Worm (Caenorhabditis elegans) whole organism, mixed stage, embryonic: ENCODE measurements around the gene taf-13.
A peak's percentile ranks its signal among the peaks of the same experiment; 100 is the strongest.

Experiments used
- M03D4.4 ChIP-seq: sonication (generic microtip); optimal IDR thresholded peaks from 2 replicates; lab custom pipeline; 2017; ENCODE audit warnings: mild to moderate bottlenecking, missing genetic modification characterization, missing compliant biosample characterization
- blmp-1 ChIP-seq: fragments of 150-350 bp; optimal IDR thresholded peaks from 2 replicates; lab custom pipeline; 2014; ENCODE audit warnings: missing biosample characterization, missing genetic modification characterization
- ceh-39 ChIP-seq: fragments of 150-350 bp; optimal IDR thresholded peaks from 2 replicates; lab custom pipeline; 2014; ENCODE audit warnings: missing biosample characterization, missing genetic modification characterization
- ceh-83 ChIP-seq: fragments of 200-800 bp; sonication (Bioruptor generic); optimal IDR thresholded peaks from 2 replicates; lab custom pipeline; 2018; ENCODE audit warnings: mild to moderate bottlenecking, missing genetic modification characterization, missing compliant biosample characterization
- ces-1 ChIP-seq: fragments of 150-350 bp; optimal IDR thresholded peaks from 2 replicates; lab custom pipeline; 2014; ENCODE audit warnings: missing biosample characterization, missing genetic modification reagents, missing genetic modification characterization
- cnd-1 ChIP-seq: fragments of 200-800 bp; sonication (Bioruptor generic); optimal IDR thresholded peaks from 2 replicates; lab custom pipeline; 2018; ENCODE audit warnings: mild to moderate bottlenecking, missing genetic modification characterization, missing compliant biosample characterization
- elt-1 ChIP-seq: sonication (generic microtip); optimal IDR thresholded peaks from 2 replicates; lab custom pipeline; 2017; ENCODE audit warnings: missing genetic modification characterization, mild to moderate bottlenecking, missing compliant biosample characterization, antibody characterized with exemption, moderate library complexity, borderline replicate concordance; ENCODE audit not compliant: insufficient read depth
- elt-3 ChIP-seq: fragments of 150-350 bp; optimal IDR thresholded peaks from 2 replicates; lab custom pipeline; 2014; ENCODE audit warnings: missing biosample characterization, missing genetic modification characterization
- flh-1 ChIP-seq: fragments of 200-800 bp; sonication (Bioruptor generic); optimal IDR thresholded peaks from 2 replicates; lab custom pipeline; 2018; ENCODE audit warnings: mild to moderate bottlenecking, missing genetic modification characterization, moderate library complexity, missing compliant biosample characterization
- ham-2 ChIP-seq: fragments of 200-800 bp; sonication (Bioruptor generic); optimal IDR thresholded peaks from 2 replicates; lab custom pipeline; 2018; ENCODE audit warnings: mild to moderate bottlenecking, missing genetic modification characterization, missing compliant biosample characterization
- hlh-1 ChIP-seq: fragments of 150-350 bp; optimal IDR thresholded peaks from 2 replicates; lab custom pipeline; 2014; ENCODE audit warnings: missing biosample characterization, missing genetic modification reagents, missing genetic modification characterization
- lin-13 ChIP-seq: fragments of 150-350 bp; optimal IDR thresholded peaks from 2 replicates; lab custom pipeline; 2014; ENCODE audit warnings: missing biosample characterization, missing genetic modification characterization
- lin-32 ChIP-seq: fragments of 200-800 bp; sonication (Bioruptor generic); optimal IDR thresholded peaks from 2 replicates; lab custom pipeline; 2018; ENCODE audit warnings: mild to moderate bottlenecking, missing genetic modification characterization, missing compliant biosample characterization
- mls-2 ChIP-seq: sonication (generic microtip); optimal IDR thresholded peaks from 2 replicates; lab custom pipeline; 2016; ENCODE audit warnings: mild to moderate bottlenecking, missing genetic modification characterization, moderate library complexity, missing compliant biosample characterization
- nhr-12 ChIP-seq: fragments of 150-350 bp; optimal IDR thresholded peaks from 2 replicates; lab custom pipeline; 2014; ENCODE audit warnings: missing biosample characterization, missing genetic modification characterization
- nhr-2 ChIP-seq: fragments of 150-350 bp; optimal IDR thresholded peaks from 2 replicates; lab custom pipeline; 2014; ENCODE audit warnings: missing biosample characterization, missing genetic modification characterization
- nhr-237 ChIP-seq: fragments of 150-350 bp; optimal IDR thresholded peaks from 2 replicates; lab custom pipeline; 2014; ENCODE audit warnings: missing biosample characterization, missing genetic modification characterization
- nhr-28 ChIP-seq: fragments of 150-350 bp; optimal IDR thresholded peaks from 2 replicates; lab custom pipeline; 2014; ENCODE audit warnings: missing biosample characterization, missing genetic modification characterization
- nhr-76 ChIP-seq: sonication (generic microtip); optimal IDR thresholded peaks from 2 replicates; lab custom pipeline; 2017; ENCODE audit warnings: missing biosample characterization, missing genetic modification characterization
- pha-4 ChIP-seq: fragments of 150-350 bp; optimal IDR thresholded peaks from 2 replicates; lab custom pipeline; 2018; ENCODE audit warnings: missing biosample characterization, missing genetic modification reagents, missing genetic modification characterization
- sem-2 ChIP-seq: fragments of 200-800 bp; sonication (Bioruptor generic); optimal IDR thresholded peaks from 2 replicates; lab custom pipeline; 2018; ENCODE audit warnings: mild to moderate bottlenecking, missing genetic modification characterization, missing compliant biosample characterization
- snpc-4 ChIP-seq: fragments of 150-350 bp; optimal IDR thresholded peaks from 2 replicates; lab custom pipeline; 2014; ENCODE audit warnings: missing biosample characterization, missing genetic modification characterization
- sptf-1 ChIP-seq: sonication (generic microtip); optimal IDR thresholded peaks from 2 replicates; lab custom pipeline; 2017; ENCODE audit warnings: mild to moderate bottlenecking, missing genetic modification characterization, moderate library complexity, missing compliant biosample characterization
- tbx-8 ChIP-seq: fragments of 200-800 bp; sonication (Bioruptor generic); optimal IDR thresholded peaks from 2 replicates; lab custom pipeline; 2018; ENCODE audit warnings: mild to moderate bottlenecking, missing genetic modification characterization, moderate library complexity, missing compliant biosample characterization
- unc-120 ChIP-seq: sonication (generic microtip); optimal IDR thresholded peaks from 2 replicates; lab custom pipeline; 2017; ENCODE audit warnings: missing genetic modification characterization, missing compliant biosample characterization; ENCODE audit not compliant: poor library complexity, severe bottlenecking
- unc-39 ChIP-seq: fragments of 150-350 bp; optimal IDR thresholded peaks from 2 replicates; lab custom pipeline; 2014; ENCODE audit warnings: missing biosample characterization, missing genetic modification characterization
- unc-62 ChIP-seq: fragments of 150-350 bp; optimal IDR thresholded peaks from 2 replicates; lab custom pipeline; 2014; ENCODE audit warnings: missing biosample characterization, missing genetic modification reagents, missing genetic modification characterization
- zip-8 ChIP-seq: fragments of 150-350 bp; optimal IDR thresholded peaks from 2 replicates; lab custom pipeline; 2014; ENCODE audit warnings: missing biosample characterization, missing genetic modification characterization
- ztf-11 ChIP-seq: fragments of 150-350 bp; optimal IDR thresholded peaks from 2 replicates; lab custom pipeline; 2014; ENCODE audit warnings: missing biosample characterization, missing genetic modification characterization

Gene taf-13

ce11 chrII:10639110-10639509, 33.7 kb upstream of the taf-13 start, which contains the start of gene M28.9:
Gene M28.9, plus strand, starts transcription at chrII:10639410.
- no peak for TF ChIP-seq snpc-4 (tag; lab: Kevin White, UChicago)
- TF ChIP-seq elt-1 (tag; lab: Kevin White, UChicago): no peak
- TF ChIP-seq unc-62: no peak
- no peak for TF ChIP-seq lin-13 (tag; lab: Kevin White, UChicago)
- no peak for TF ChIP-seq blmp-1
- TF ChIP-seq pha-4: no peak
- TF ChIP-seq mls-2 (tag; lab: Kevin White, UChicago): no peak
- TF ChIP-seq lin-32 (GFP tag; lab: Kevin White, UChicago): no peak
- TF ChIP-seq nhr-2 (tag; lab: Kevin White, UChicago): no peak
- TF ChIP-seq ceh-39 (tag; lab: Kevin White, UChicago): no peak
- no peak for TF ChIP-seq cnd-1
- TF ChIP-seq nhr-28 (tag; lab: Kevin White, UChicago): no peak
- no peak for TF ChIP-seq nhr-12 (tag; lab: Kevin White, UChicago)
- TF ChIP-seq elt-3: no peak
- no peak for TF ChIP-seq hlh-1 (tag; lab: Kevin White, UChicago)
- TF ChIP-seq M03D4.4 (tag; lab: Kevin White, UChicago): no peak
- TF ChIP-seq, all 35 proteins: peak for 0

- TF ChIP-seq snpc-4 (tag; lab: Kevin White, UChicago) (no peak), sem-2 (no peak), nhr-76 (tag; lab: Kevin White, UChicago) (no peak), cnd-1 (no peak), ces-1 (GFP tag; lab: Kevin White, UChicago) (no peak), ztf-11 (no peak)
These were observed 25.5 kb upstream of the taf-13 start for ce11 chrII:10630944-10631343.

ce11 chrII:10627963-10628362, 22.6 kb upstream of the taf-13 start, which contains the start of gene M28.8:
Gene M28.8, plus strand, starts transcription at chrII:10628263.
- no peak for TF ChIP-seq nhr-2 (tag; lab: Kevin White, UChicago)

ce11 chrII:10627086-10627485, 21.7 kb upstream of the taf-13 start:
- TF ChIP-seq ceh-83 (GFP tag; lab: Kevin White, UChicago) (no peak), ztf-11 (no peak), unc-120 (no peak), lin-13 (tag; lab: Kevin White, UChicago) (no peak), elt-1 (tag; lab: Kevin White, UChicago) (no peak), elt-3 (no peak), nhr-237 (no peak), ces-1 (GFP tag; lab: Kevin White, UChicago) (no peak), lin-32 (GFP tag; lab: Kevin White, UChicago) (no peak), ham-2 (GFP tag; lab: Kevin White, UChicago) (no peak), snpc-4 (tag; lab: Kevin White, UChicago) (no peak), sem-2 (no peak)

- TF ChIP-seq flh-1 (GFP tag; lab: Kevin White, UChicago) (no peak), unc-39 (no peak)
These were observed 16.6 kb upstream of the taf-13 start, which contains the start of gene cutl-9 for ce11 chrII:10621965-10622364. Gene cutl-9, plus strand, starts transcription at chrII:10622265.

ce11 chrII:10618157-10618556, 12.7 kb upstream of the taf-13 start, which contains the start of gene C14A4.13:
Gene C14A4.13, plus strand, starts transcription at chrII:10618457.
- TF ChIP-seq M03D4.4 (tag; lab: Kevin White, UChicago) (no peak), elt-3 (no peak), lin-13 (tag; lab: Kevin White, UChicago) (no peak), blmp-1 (no peak)

- TF ChIP-seq sptf-1 (tag; lab: Kevin White, UChicago): no peak
- no peak for TF ChIP-seq nhr-76 (tag; lab: Kevin White, UChicago)
- no peak for TF ChIP-seq tbx-8 (GFP tag; lab: Kevin White, UChicago)
- peak; percentile 14 for TF ChIP-seq pha-4
- no peak for TF ChIP-seq zip-8 (tag; lab: Kevin White, UChicago)
- TF ChIP-seq, all 35 proteins: peak for 1
These were observed 7.3 kb upstream of the taf-13 start, which contains the start of gene C14A4.12 for ce11 chrII:10612743-10613142. Gene C14A4.12, plus strand, starts transcription at chrII:10613043.
